Fruit fly (Drosophila melanogaster) whole organism, pupa: ENCODE data around the gene CG33333.

Source experiments
- CG10348 ChIP-seq: fragments of 200-800 bp; sonication (Bioruptor generic); IDR thresholded peaks from 2 replicates; pipeline ENCODE4 v1.3.6; 2022; ENCODE audit warnings: missing biosample characterization, missing genetic modification characterization
- CG13204 ChIP-seq: fragments of 200-800 bp; sonication (Bioruptor generic); optimal IDR thresholded peaks from 2 replicates; lab custom pipeline; 2018; ENCODE audit warnings: missing biosample characterization, mild to moderate bottlenecking, missing genetic modification characterization, moderate library complexity
- CG17806 ChIP-seq: fragments of 200-800 bp; sonication (Bioruptor generic); optimal IDR thresholded peaks from 2 replicates; lab custom pipeline; 2018; ENCODE audit warnings: missing biosample characterization, mild to moderate bottlenecking, missing genetic modification characterization, moderate library complexity
- CG32121 ChIP-seq: fragments of 200-800 bp; sonication (Bioruptor generic); IDR thresholded peaks from 2 replicates; pipeline ENCODE4 v1.3.6; 2022; ENCODE audit warnings: missing biosample characterization, missing genetic modification characterization
- CG4496 ChIP-seq: fragments of 200-800 bp; sonication (Bioruptor generic); IDR thresholded peaks from 3 replicates; pipeline ENCODE4 v1.3.6; 2022; ENCODE audit warnings: missing biosample characterization, missing genetic modification characterization
- CG8159 ChIP-seq: fragments of 200-800 bp; sonication (Bioruptor generic); optimal IDR thresholded peaks from 3 replicates; lab custom pipeline; 2018; ENCODE audit warnings: missing biosample characterization, mild to moderate bottlenecking, missing genetic modification characterization, moderate library complexity
- CG8301 ChIP-seq: fragments of 200-800 bp; sonication (Bioruptor generic); optimal IDR thresholded peaks from 2 replicates; lab custom pipeline; 2018; ENCODE audit warnings: missing biosample characterization, mild to moderate bottlenecking, missing genetic modification characterization
- CG9948 ChIP-seq: fragments of 200-800 bp; sonication (Bioruptor generic); optimal IDR thresholded peaks from 2 replicates; lab custom pipeline; 2018; ENCODE audit warnings: missing biosample characterization, mild to moderate bottlenecking, missing genetic modification characterization, moderate library complexity
- EcR ChIP-seq: fragments of 200-800 bp; sonication (Bioruptor generic); optimal IDR thresholded peaks from 3 replicates; lab custom pipeline; 2019; ENCODE audit warnings: missing biosample characterization, missing genetic modification characterization, mild to moderate bottlenecking, moderate library complexity, missing genetic modification reagents
- Pif1A ChIP-seq: fragments of 200-800 bp; sonication (Bioruptor generic); optimal IDR thresholded peaks from 3 replicates; lab custom pipeline; 2016; ENCODE audit warnings: missing biosample characterization, missing genetic modification characterization
- Pif1B ChIP-seq: fragments of 200-800 bp; sonication (Bioruptor generic); optimal IDR thresholded peaks from 3 replicates; lab custom pipeline; 2016; ENCODE audit warnings: missing biosample characterization, missing genetic modification characterization
- Snoo ChIP-seq: fragments of 200-800 bp; sonication (Bioruptor generic); optimal IDR thresholded peaks from 3 replicates; lab custom pipeline; 2017; ENCODE audit warnings: missing biosample characterization, mild to moderate bottlenecking, missing genetic modification characterization, inconsistent platforms
- fd96Ca ChIP-seq: fragments of 200-800 bp; sonication (Bioruptor generic); IDR thresholded peaks from 3 replicates; pipeline ENCODE4 v1.3.6; 2022; ENCODE audit warnings: missing biosample characterization, missing genetic modification characterization
- rn ChIP-seq: fragments of 200-800 bp; sonication (Bioruptor generic); IDR thresholded peaks from 2 replicates; pipeline ENCODE4 v1.3.6; 2022; ENCODE audit warnings: missing biosample characterization, missing genetic modification characterization

DNA sequence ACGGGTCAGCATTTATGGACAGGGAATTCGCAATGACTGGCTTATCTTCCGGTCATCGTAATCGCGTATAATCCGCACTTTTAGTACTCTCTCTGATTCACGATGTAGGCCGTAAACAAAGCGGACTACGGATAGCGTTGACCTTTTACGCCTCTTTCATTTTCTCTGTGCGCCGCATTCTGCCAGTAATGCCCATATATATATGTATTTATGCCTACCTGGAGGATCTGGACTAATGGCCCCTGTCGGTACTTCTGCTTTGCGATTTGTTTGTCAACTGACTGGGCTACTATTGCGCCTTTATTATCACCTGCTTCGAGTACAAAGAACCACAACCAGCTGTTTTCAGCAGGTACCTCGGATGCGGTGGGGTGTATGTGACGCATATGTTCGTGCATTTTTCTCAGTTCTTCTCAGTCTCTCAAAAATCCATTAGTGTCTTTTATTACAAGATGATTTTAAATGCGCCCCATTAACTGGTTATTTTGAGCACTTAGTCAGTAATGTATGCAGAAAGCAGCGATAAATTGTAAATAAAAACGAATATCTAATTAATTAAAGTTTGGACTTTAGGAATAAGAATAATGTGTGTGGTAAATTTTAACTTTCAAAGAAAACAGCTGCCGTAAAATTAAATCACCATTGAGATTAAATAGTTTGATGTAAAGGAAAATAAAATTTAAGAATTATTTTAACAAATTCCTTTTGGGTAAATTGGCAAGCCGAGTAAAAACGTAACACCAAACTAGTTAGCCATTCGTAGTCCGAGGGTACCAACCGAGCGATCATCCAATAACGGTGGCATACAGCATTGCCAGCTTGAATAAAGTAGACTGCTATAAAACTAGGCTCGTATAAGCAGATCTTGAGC lies 22.7 kb upstream of the CG33333 start, which contains the start of gene CREG:
- TF ChIP-seq EcR (peak; percentile 85), CG8301 (tag; lab: Kevin White, UChicago) (peak; percentile 38), CG10348 (no peak), Pif1A (GFP tag; lab: Kevin White, UChicago) (peak; percentile 32), Pif1B (peak; percentile 18), CG32121 (GFP tag; lab: Robert Waterston, UW) (no peak), Snoo (tag; lab: Kevin White, UChicago) (peak; percentile 46), rn (GFP tag; lab: Robert Waterston, UW) (no peak), CG9948 (tag; lab: Kevin White, UChicago) (peak; percentile 11), CG17806 (no peak), CG13204 (GFP tag; lab: Kevin White, UChicago) (no peak), fd96Ca (GFP tag; lab: Robert Waterston, UW) (no peak), CG4496 (GFP tag; lab: Robert Waterston, UW) (no peak), CG8159 (tag; lab: Kevin White, UChicago) (peak; percentile 41)
